Fruit fly (Drosophila melanogaster) whole organism, embryonic: Measurements from ENCODE around the gene CG10477.

Source experiments
- Asciz ChIP-seq: fragments of 200-800 bp; sonication (Bioruptor generic); optimal IDR thresholded peaks from 2 replicates; lab custom pipeline; 2017; ENCODE audit warnings: missing biosample characterization, mild to moderate bottlenecking, missing genetic modification characterization, missing genetic modification reagents
- CG11560 ChIP-seq: fragments of 200-800 bp; sonication (Bioruptor generic); IDR thresholded peaks from 3 replicates; pipeline ENCODE4 v1.3.6; 2022; ENCODE audit warnings: missing biosample characterization, missing genetic modification characterization
- CG15696 ChIP-seq: fragments of 200-800 bp; sonication (Bioruptor generic); optimal IDR thresholded peaks from 2 replicates; lab custom pipeline; 2019; ENCODE audit warnings: missing biosample characterization, mild to moderate bottlenecking, missing genetic modification characterization, moderate library complexity
- CG17186 ChIP-seq: fragments of 200-800 bp; sonication (Bioruptor generic); optimal IDR thresholded peaks from 3 replicates; lab custom pipeline; 2017; ENCODE audit warnings: missing biosample characterization, missing genetic modification reagents, missing genetic modification characterization
- CG17328 ChIP-seq: fragments of 200-800 bp; sonication (Bioruptor generic); IDR thresholded peaks from 2 replicates; pipeline ENCODE4 v1.3.6; 2022; ENCODE audit warnings: missing biosample characterization, missing genetic modification characterization
- CG17385 ChIP-seq: fragments of 200-800 bp; sonication (Bioruptor generic); optimal IDR thresholded peaks from 3 replicates; lab custom pipeline; 2018; ENCODE audit warnings: missing biosample characterization, mild to moderate bottlenecking, missing genetic modification characterization
- CG18011 ChIP-seq: fragments of 200-800 bp; sonication (Bioruptor generic); optimal IDR thresholded peaks from 2 replicates; lab custom pipeline; 2017; ENCODE audit warnings: missing biosample characterization, missing genetic modification characterization, mild to moderate bottlenecking, moderate library complexity, missing genotype
- CG1832 ChIP-seq: fragments of 200-800 bp; sonication (Bioruptor generic); optimal IDR thresholded peaks from 2 replicates; lab custom pipeline; 2017; ENCODE audit warnings: missing biosample characterization, mild to moderate bottlenecking, missing genetic modification characterization, inconsistent platforms
- CG2129 ChIP-seq: fragments of 200-800 bp; sonication (Bioruptor generic); IDR thresholded peaks from 2 replicates; pipeline ENCODE4 v1.3.6; 2022; ENCODE audit warnings: missing biosample characterization, missing genetic modification characterization; ENCODE audit not compliant: partially characterized antibody
- CG2678 ChIP-seq: fragments of 200-800 bp; sonication (Bioruptor generic); optimal IDR thresholded peaks from 3 replicates; lab custom pipeline; 2019; ENCODE audit warnings: missing biosample characterization, mild to moderate bottlenecking, missing genetic modification characterization, moderate library complexity
- CG30431 ChIP-seq: fragments of 200-800 bp; sonication (Bioruptor generic); optimal IDR thresholded peaks from 2 replicates; lab custom pipeline; 2017; ENCODE audit warnings: missing biosample characterization, missing genetic modification characterization
- CG3065 ChIP-seq: fragments of 200-800 bp; sonication (Bioruptor generic); optimal IDR thresholded peaks from 2 replicates; lab custom pipeline; 2016; ENCODE audit warnings: missing biosample characterization, missing genetic modification characterization
- CG3407 ChIP-seq: fragments of 200-800 bp; sonication (Bioruptor generic); optimal IDR thresholded peaks from 2 replicates; lab custom pipeline; 2018; ENCODE audit warnings: missing biosample characterization, mild to moderate bottlenecking, missing genetic modification characterization
- CG7357 ChIP-seq: fragments of 200-800 bp; sonication (Bioruptor generic); IDR thresholded peaks from 3 replicates; pipeline ENCODE4 v1.3.6; 2022; ENCODE audit warnings: missing biosample characterization, missing genetic modification characterization
- CG7963 ChIP-seq: fragments of 200-800 bp; sonication (Bioruptor generic); IDR thresholded peaks from 3 replicates; pipeline ENCODE4 v1.3.6; 2022; ENCODE audit warnings: missing biosample characterization, missing genetic modification characterization; ENCODE audit not compliant: partially characterized antibody
- CG8388 ChIP-seq: fragments of 200-800 bp; sonication (Bioruptor generic); optimal IDR thresholded peaks from 2 replicates; lab custom pipeline; 2019; ENCODE audit warnings: missing biosample characterization, mild to moderate bottlenecking, missing genetic modification characterization, moderate library complexity
- CG9609 ChIP-seq: fragments of 200-800 bp; sonication (Bioruptor generic); optimal IDR thresholded peaks from 3 replicates; lab custom pipeline; 2016; ENCODE audit warnings: missing biosample characterization, missing genetic modification characterization
- Dek ChIP-seq: fragments of 200-800 bp; sonication (Bioruptor generic); optimal IDR thresholded peaks from 3 replicates; lab custom pipeline; 2019; ENCODE audit warnings: missing biosample characterization, mild to moderate bottlenecking, missing genetic modification characterization, moderate library complexity
- Dll ChIP-seq: fragments of 200-800 bp; sonication (Bioruptor generic); IDR thresholded peaks from 4 replicates; pipeline ENCODE4 v1.3.6; 2022; ENCODE audit warnings: missing biosample characterization, missing genetic modification characterization; ENCODE audit not compliant: partially characterized antibody
- Gug ChIP-seq: fragments of 200-800 bp; sonication (Bioruptor generic); IDR thresholded peaks from 4 replicates; pipeline ENCODE4 v1.3.6; 2022; ENCODE audit warnings: missing biosample characterization, missing genetic modification characterization
- HLH3B ChIP-seq: fragments of 200-800 bp; sonication (Bioruptor generic); IDR thresholded peaks from 2 replicates; pipeline ENCODE4 v1.3.6; 2022; ENCODE audit warnings: missing biosample characterization, missing genetic modification characterization
- NFAT ChIP-seq: fragments of 200-800 bp; sonication (Bioruptor generic); IDR thresholded peaks from 2 replicates; pipeline ENCODE4 v1.3.6; 2022; ENCODE audit warnings: missing biosample characterization, missing genetic modification characterization
- Spps ChIP-seq: fragments of 200-800 bp; sonication (Bioruptor generic); optimal IDR thresholded peaks from 2 replicates; lab custom pipeline; 2018; ENCODE audit warnings: missing biosample characterization, mild to moderate bottlenecking, missing genetic modification characterization
- Sry-β ChIP-seq: fragments of 200-800 bp; sonication (Bioruptor generic); optimal IDR thresholded peaks from 2 replicates; lab custom pipeline; 2018; ENCODE audit warnings: missing biosample characterization, mild to moderate bottlenecking, missing genetic modification characterization, moderate library complexity
- Sry-δ ChIP-seq: fragments of 200-800 bp; sonication (Bioruptor generic); optimal IDR thresholded peaks from 2 replicates; lab custom pipeline; 2016; ENCODE audit warnings: missing biosample characterization, missing genetic modification characterization
- Ssrp ChIP-seq: fragments of 200-800 bp; sonication (Bioruptor generic); optimal IDR thresholded peaks from 2 replicates; lab custom pipeline; 2018; ENCODE audit warnings: missing biosample characterization, mild to moderate bottlenecking, missing genetic modification characterization, moderate library complexity
- Trl ChIP-seq, 3 experiments: fragments of >200 bp in 2 of 3; fragments of 200-800 bp in 1 of 3; sonication (Bioruptor generic) in 1 of 3; optimal IDR thresholded peaks; 2 replicates in 1 of 3; 3 replicates in 2 of 3; lab custom pipeline; 2016 to 2017; ENCODE audit warnings: missing biosample characterization in 1 of 3, missing genetic modification characterization in 1 of 3
- amos ChIP-seq: fragments of 200-800 bp; sonication (Bioruptor generic); IDR thresholded peaks from 2 replicates; pipeline ENCODE4 v1.3.6; 2022; ENCODE audit warnings: missing biosample characterization, missing genetic modification characterization; ENCODE audit not compliant: partially characterized antibody
- ara ChIP-seq: fragments of 200-800 bp; sonication (Bioruptor generic); IDR thresholded peaks from 2 replicates; pipeline ENCODE4 v1.3.6; 2022; ENCODE audit warnings: missing biosample characterization, missing genetic modification characterization
- bab2 ChIP-seq: fragments of 200-800 bp; sonication (Bioruptor generic); optimal IDR thresholded peaks from 2 replicates; lab custom pipeline; 2016; ENCODE audit warnings: missing biosample characterization, missing genetic modification characterization
- br ChIP-seq: fragments of >200 bp; optimal IDR thresholded peaks from 2 replicates; lab custom pipeline; 2017
- cas ChIP-seq: fragments of 200-800 bp; sonication (Bioruptor generic); IDR thresholded peaks from 2 replicates; pipeline ENCODE4 v1.3.6; 2022; ENCODE audit warnings: missing biosample characterization, missing genetic modification characterization
- croc ChIP-seq: fragments of 200-800 bp; sonication (Bioruptor generic); conservative IDR thresholded peaks from 3 replicates; pipeline ENCODE4 v1.3.6; 2022; ENCODE audit warnings: missing biosample characterization, missing genetic modification characterization
- cwo ChIP-seq: fragments of 200-800 bp; sonication (Bioruptor generic); optimal IDR thresholded peaks from 3 replicates; lab custom pipeline; 2017; ENCODE audit warnings: missing biosample characterization, missing genetic modification characterization, mild to moderate bottlenecking, moderate library complexity, missing genetic modification reagents
- dysf ChIP-seq: fragments of 200-800 bp; sonication (Bioruptor generic); IDR thresholded peaks from 3 replicates; pipeline ENCODE4 v1.3.6; 2022; ENCODE audit warnings: missing biosample characterization, missing genetic modification characterization
- en ChIP-seq: fragments of 200-800 bp; sonication (Bioruptor generic); optimal IDR thresholded peaks from 2 replicates; lab custom pipeline; 2016; ENCODE audit warnings: missing biosample characterization, missing genetic modification characterization
- esg ChIP-seq: fragments of 200-800 bp; sonication (Bioruptor generic); conservative IDR thresholded peaks from 2 replicates; pipeline ENCODE4 v1.3.6; 2022; ENCODE audit warnings: missing biosample characterization, missing genetic modification characterization
- eyg ChIP-seq: fragments of 200-800 bp; sonication (Bioruptor generic); optimal IDR thresholded peaks from 3 replicates; lab custom pipeline; 2016; ENCODE audit warnings: missing biosample characterization, missing genetic modification characterization
- ftz-f1 ChIP-seq: fragments of 200-800 bp; sonication (Bioruptor generic); optimal IDR thresholded peaks from 2 replicates; lab custom pipeline; 2016; ENCODE audit warnings: missing biosample characterization, missing genetic modification characterization
- fu2 ChIP-seq: fragments of 200-800 bp; sonication (Bioruptor generic); optimal IDR thresholded peaks from 2 replicates; lab custom pipeline; 2016; ENCODE audit warnings: missing biosample characterization, missing genetic modification characterization
- gem ChIP-seq: fragments of 200-800 bp; sonication (Bioruptor generic); optimal IDR thresholded peaks from 2 replicates; lab custom pipeline; 2019; ENCODE audit warnings: missing biosample characterization, mild to moderate bottlenecking, missing genetic modification characterization, moderate library complexity
- ham ChIP-seq: fragments of 200-800 bp; sonication (Bioruptor generic); IDR thresholded peaks from 2 replicates; pipeline ENCODE4 v1.3.6; 2022; ENCODE audit warnings: missing biosample characterization, missing genetic modification characterization
- ind ChIP-seq: fragments of 200-800 bp; sonication (Bioruptor generic); optimal IDR thresholded peaks from 3 replicates; lab custom pipeline; 2016; ENCODE audit warnings: missing biosample characterization, missing genetic modification characterization
- lmd ChIP-seq: fragments of 200-800 bp; sonication (Bioruptor generic); IDR thresholded peaks from 2 replicates; pipeline ENCODE4 v1.3.6; 2022; ENCODE audit warnings: missing biosample characterization, missing genetic modification characterization
- run ChIP-seq: fragments of 200-800 bp; sonication (Bioruptor generic); optimal IDR thresholded peaks from 3 replicates; lab custom pipeline; 2018; ENCODE audit warnings: missing biosample characterization, mild to moderate bottlenecking, missing genetic modification characterization
- shn ChIP-seq: fragments of 200-800 bp; sonication (Bioruptor generic); optimal IDR thresholded peaks from 3 replicates; lab custom pipeline; 2016; ENCODE audit warnings: missing biosample characterization, missing genetic modification characterization
- sim ChIP-seq: fragments of 200-800 bp; sonication (Bioruptor generic); IDR thresholded peaks from 2 replicates; pipeline ENCODE4 v1.3.6; 2022; ENCODE audit warnings: missing biosample characterization, missing genetic modification characterization
- slou ChIP-seq: fragments of 200-800 bp; sonication (Bioruptor generic); optimal IDR thresholded peaks from 3 replicates; lab custom pipeline; 2016; ENCODE audit warnings: missing biosample characterization, missing genetic modification characterization
- stc ChIP-seq: fragments of 200-800 bp; sonication (Bioruptor generic); IDR thresholded peaks from 2 replicates; pipeline ENCODE4 v1.3.6; 2022; ENCODE audit warnings: missing biosample characterization, missing genetic modification characterization

CG10477 gene

dm6 chr3L:6071454-6072189, 37.2 kb upstream of the CG10477 start, which contains the start of gene CG6602 (continued):
- TF ChIP-seq en (GFP tag; lab: Kevin White, UChicago) (peak; percentile 13), stc (GFP tag; lab: Robert Waterston, UW) (peak; percentile 72; the same call in 1 of the 2 replicates), CG15696 (peak; percentile 34), fu2 (GFP tag; lab: Kevin White, UChicago) (peak; percentile 30), Sry-β (GFP tag; lab: Kevin White, UChicago) (peak; percentile 35), CG1832 (no peak), lmd (no peak; the same call in 1 of the 2 replicates), CG7963 (GFP tag; lab: Robert Waterston, UW) (no peak), CG2678 (tag; lab: Kevin White, UChicago) (no peak), Asciz (GFP tag; lab: Kevin White, UChicago) (peak; percentile 80), Trl (optimal IDR thresholded peaks at IDR 0.05; lab: Kevin White, UChicago) (no peak), Trl (GFP tag; optimal IDR thresholded peaks at IDR 0.05; lab: Kevin White, UChicago) (peak; percentile 62), Ssrp (peak; percentile 26), CG18011 (GFP tag; lab: Kevin White, UChicago) (peak; percentile 45), cas (GFP tag; lab: Robert Waterston, UW) (peak; percentile 69), slou (GFP tag; lab: Kevin White, UChicago) (peak; percentile 61), ham (GFP tag; lab: Robert Waterston, UW) (peak; percentile 5; the same call in 1 of the 2 replicates), CG3407 (peak; percentile 41), NFAT (GFP tag; lab: Robert Waterston, UW) (peak; percentile 87), CG30431 (GFP tag; lab: Kevin White, UChicago) (peak; percentile 67), Spps (no peak), CG2129 (GFP tag; lab: Robert Waterston, UW) (no peak), ftz-f1 (GFP tag; lab: Kevin White, UChicago) (no peak), ind (GFP tag; lab: Kevin White, UChicago) (peak; percentile 63), Dll (GFP tag; lab: Robert Waterston, UW) (no peak), sim (GFP tag; lab: Robert Waterston, UW) (no peak), Sry-δ (peak; percentile 30), HLH3B (GFP tag; lab: Robert Waterston, UW) (peak; percentile 79), CG17385 (GFP tag; lab: Kevin White, UChicago) (peak; percentile 60), gem (peak; percentile 49), CG17328 (GFP tag; lab: Robert Waterston, UW) (peak; percentile 81), eyg (GFP tag; lab: Kevin White, UChicago) (peak; percentile 45), Dek (peak; percentile 21), CG3065 (GFP tag; lab: Kevin White, UChicago) (peak; percentile 36), CG9609 (GFP tag; lab: Kevin White, UChicago) (peak; percentile 48), shn (peak; percentile 37), br (lab: Kevin White, UChicago) (no peak), Gug (GFP tag; lab: Robert Waterston, UW) (peak; percentile 46; the same call in 2 of the 4 replicates), amos (peak; percentile 30), bab2 (GFP tag; lab: Kevin White, UChicago) (no peak), run (tag; lab: Kevin White, UChicago) (no peak), croc (GFP tag; lab: Robert Waterston, UW) (peak; percentile 30; the same call in 2 of the 3 replicates), cwo (GFP tag; lab: Kevin White, UChicago) (no peak), CG17186 (GFP tag; lab: Kevin White, UChicago) (no peak), dysf (peak; percentile 76; the same call in 2 of the 3 replicates), ara (GFP tag; lab: Robert Waterston, UW) (no peak), esg (GFP tag; lab: Robert Waterston, UW) (peak; percentile 29; the same call in 1 of the 2 replicates), CG8388 (GFP tag; lab: Kevin White, UChicago) (peak; percentile 32), CG11560 (tag; lab: Robert Waterston, UW) (no peak; the same call in 2 of the 3 replicates), CG7357 (GFP tag; lab: Robert Waterston, UW) (0 out of 3 replicates have a peak, but pooled peaks have one; percentile 43)
